Fruit fly (Drosophila melanogaster) whole organism, prepupa: ENCODE measurements around the gene nAChRalpha3.

Source experiments
- Blimp-1 ChIP-seq: fragments of 200-800 bp; sonication (Bioruptor generic); optimal IDR thresholded peaks from 3 replicates; lab custom pipeline; 2017; ENCODE audit warnings: missing biosample characterization, missing genetic modification characterization, mild to moderate bottlenecking, moderate library complexity, missing genetic modification reagents
- CG10631 ChIP-seq: fragments of 200-800 bp; sonication (Bioruptor generic); optimal IDR thresholded peaks from 2 replicates; lab custom pipeline; 2016; ENCODE audit warnings: missing biosample characterization, missing genetic modification characterization
- CG10669 ChIP-seq: fragments of 200-800 bp; sonication (Bioruptor generic); optimal IDR thresholded peaks from 3 replicates; lab custom pipeline; 2018; ENCODE audit warnings: missing biosample characterization, mild to moderate bottlenecking, missing genetic modification characterization, moderate library complexity
- CG11294 ChIP-seq: fragments of 200-800 bp; sonication (Bioruptor generic); IDR thresholded peaks from 2 replicates; pipeline ENCODE4 v1.3.6; 2022; ENCODE audit warnings: missing biosample characterization, missing genetic modification characterization
- CG15336 ChIP-seq: fragments of 200-800 bp; sonication (Bioruptor generic); IDR thresholded peaks from 2 replicates; pipeline ENCODE4 v1.3.6; 2022; ENCODE audit warnings: missing biosample characterization, missing genetic modification characterization
- CG1621 ChIP-seq: fragments of 200-800 bp; sonication (Bioruptor generic); optimal IDR thresholded peaks from 3 replicates; lab custom pipeline; 2018; ENCODE audit warnings: missing biosample characterization, mild to moderate bottlenecking, missing genetic modification characterization
- CG16779 ChIP-seq: fragments of 200-800 bp; sonication (Bioruptor generic); optimal IDR thresholded peaks from 3 replicates; lab custom pipeline; 2017; ENCODE audit warnings: missing biosample characterization, mild to moderate bottlenecking, missing genetic modification characterization
- CG3032 ChIP-seq: fragments of 200-800 bp; optimal IDR thresholded peaks from 2 replicates; lab custom pipeline; 2019; ENCODE audit warnings: missing biosample characterization, mild to moderate bottlenecking, missing genetic modification characterization, moderate library complexity
- CG31627 ChIP-seq: fragments of 200-800 bp; sonication (Bioruptor generic); optimal IDR thresholded peaks from 3 replicates; lab custom pipeline; 2016; ENCODE audit warnings: missing biosample characterization, missing genetic modification characterization
- CG32006 ChIP-seq: fragments of 200-800 bp; sonication (Bioruptor generic); optimal IDR thresholded peaks from 3 replicates; lab custom pipeline; 2017; ENCODE audit warnings: missing biosample characterization, mild to moderate bottlenecking, missing genetic modification characterization
- CG34406 ChIP-seq: fragments of 200-800 bp; sonication (Bioruptor generic); optimal IDR thresholded peaks from 3 replicates; lab custom pipeline; 2016; ENCODE audit warnings: missing biosample characterization, missing genetic modification characterization
- CG3919 ChIP-seq: fragments of 200-800 bp; sonication (Bioruptor generic); optimal IDR thresholded peaks from 3 replicates; lab custom pipeline; 2016; ENCODE audit warnings: missing biosample characterization, missing genetic modification characterization
- CG4318 ChIP-seq: fragments of 200-800 bp; sonication (Bioruptor generic); optimal IDR thresholded peaks from 3 replicates; lab custom pipeline; 2017; ENCODE audit warnings: missing biosample characterization, mild to moderate bottlenecking, missing genetic modification characterization
- CG6163 ChIP-seq: fragments of 200-800 bp; sonication (Bioruptor generic); IDR thresholded peaks from 3 replicates; pipeline ENCODE4 v1.3.6; 2022; ENCODE audit warnings: missing biosample characterization, missing genetic modification characterization
- CG6276 ChIP-seq: fragments of 200-800 bp; sonication (Bioruptor generic); optimal IDR thresholded peaks from 2 replicates; lab custom pipeline; 2017; ENCODE audit warnings: missing biosample characterization, mild to moderate bottlenecking, missing genetic modification characterization
- CG6808 ChIP-seq: fragments of 200-800 bp; sonication (Bioruptor generic); optimal IDR thresholded peaks from 3 replicates; lab custom pipeline; 2017; ENCODE audit warnings: missing biosample characterization, missing genetic modification characterization, mild to moderate bottlenecking, moderate library complexity, missing genetic modification reagents
- CG6854 ChIP-seq: fragments of 200-800 bp; sonication (Bioruptor generic); optimal IDR thresholded peaks from 2 replicates; lab custom pipeline; 2017; ENCODE audit warnings: missing biosample characterization, mild to moderate bottlenecking, missing genetic modification characterization
- CG7368 ChIP-seq: fragments of 200-800 bp; sonication (Bioruptor generic); optimal IDR thresholded peaks from 3 replicates; lab custom pipeline; 2016; ENCODE audit warnings: missing biosample characterization, missing genetic modification characterization
- CG8119 ChIP-seq: fragments of 200-800 bp; sonication (Bioruptor generic); IDR thresholded peaks from 3 replicates; pipeline ENCODE4 v1.3.6; 2022; ENCODE audit warnings: missing biosample characterization, missing genetic modification characterization
- CG8319 ChIP-seq: fragments of 200-800 bp; sonication (Bioruptor generic); optimal IDR thresholded peaks from 3 replicates; lab custom pipeline; 2016; ENCODE audit warnings: missing biosample characterization, missing genetic modification characterization
- CG8632 ChIP-seq: fragments of 200-800 bp; sonication (Bioruptor generic); optimal IDR thresholded peaks from 3 replicates; lab custom pipeline; 2016; ENCODE audit warnings: missing biosample characterization, missing genetic modification characterization
- CG9139 ChIP-seq: fragments of 200-800 bp; sonication (Bioruptor generic); optimal IDR thresholded peaks from 3 replicates; lab custom pipeline; 2017; ENCODE audit warnings: missing biosample characterization, mild to moderate bottlenecking, missing genetic modification characterization
- Eip75B ChIP-seq: fragments of 200-800 bp; sonication (Bioruptor generic); optimal IDR thresholded peaks from 3 replicates; lab custom pipeline; 2016; ENCODE audit warnings: missing biosample characterization, missing genetic modification characterization
- Eip78C ChIP-seq: fragments of 200-800 bp; sonication (Bioruptor generic); peaks from one replicate; lab custom pipeline; 2016; ENCODE audit warnings: missing biosample characterization, missing genetic modification characterization
- Eip93F ChIP-seq: fragments of 200-800 bp; sonication (Bioruptor generic); optimal IDR thresholded peaks from 2 replicates; lab custom pipeline; 2016; ENCODE audit warnings: missing biosample characterization, mild to moderate bottlenecking, missing genetic modification characterization
- Ets21C ChIP-seq: fragments of 200-800 bp; sonication (Bioruptor generic); optimal IDR thresholded peaks from 3 replicates; lab custom pipeline; 2016; ENCODE audit warnings: missing biosample characterization, missing genetic modification characterization
- Ets96B ChIP-seq: fragments of 200-800 bp; optimal IDR thresholded peaks from 2 replicates; lab custom pipeline; 2019; ENCODE audit warnings: missing biosample characterization, mild to moderate bottlenecking, missing genetic modification characterization, moderate library complexity
- Hr38 ChIP-seq: sonication (Bioruptor generic); optimal IDR thresholded peaks from 2 replicates; lab custom pipeline; 2016; ENCODE audit warnings: missing biosample characterization, missing genetic modification characterization
- Hr39 ChIP-seq: fragments of 200-800 bp; sonication (Bioruptor generic); optimal IDR thresholded peaks from 2 replicates; lab custom pipeline; 2016; ENCODE audit warnings: missing biosample characterization, missing genetic modification characterization
- Hr4 ChIP-seq: fragments of 200-800 bp; sonication (Bioruptor generic); optimal IDR thresholded peaks from 3 replicates; lab custom pipeline; 2016; ENCODE audit warnings: missing biosample characterization, missing genetic modification characterization
- Lpt ChIP-seq: fragments of 200-800 bp; sonication (Bioruptor generic); optimal IDR thresholded peaks from 3 replicates; lab custom pipeline; 2016; ENCODE audit warnings: missing biosample characterization, missing genetic modification characterization
- Met ChIP-seq: fragments of 200-800 bp; sonication (Bioruptor generic); optimal IDR thresholded peaks from 3 replicates; lab custom pipeline; 2016; ENCODE audit warnings: missing biosample characterization, missing genetic modification characterization
- OdsH ChIP-seq: fragments of 200-800 bp; sonication (Bioruptor generic); optimal IDR thresholded peaks from 3 replicates; lab custom pipeline; 2016; ENCODE audit warnings: missing biosample characterization, missing genetic modification characterization
- Smox ChIP-seq: fragments of 200-800 bp; sonication (Bioruptor generic); optimal IDR thresholded peaks from 3 replicates; lab custom pipeline; 2016; ENCODE audit warnings: missing biosample characterization, missing genetic modification characterization
- Sox102F ChIP-seq: fragments of 200-800 bp; sonication (Bioruptor generic); optimal IDR thresholded peaks from 2 replicates; lab custom pipeline; 2016; ENCODE audit warnings: missing biosample characterization, mild to moderate bottlenecking, missing genetic modification characterization
- Sox14 ChIP-seq: fragments of 200-800 bp; sonication (Bioruptor generic); optimal IDR thresholded peaks from 3 replicates; lab custom pipeline; 2016; ENCODE audit warnings: missing biosample characterization, missing genetic modification characterization
- Sox15 ChIP-seq: fragments of 200-800 bp; sonication (Bioruptor generic); optimal IDR thresholded peaks from 3 replicates; lab custom pipeline; 2016; ENCODE audit warnings: missing biosample characterization, missing genetic modification characterization
- acj6 ChIP-seq: fragments of 200-800 bp; sonication (Bioruptor generic); optimal IDR thresholded peaks from 3 replicates; lab custom pipeline; 2016; ENCODE audit warnings: missing biosample characterization, missing genetic modification characterization
- cyc ChIP-seq: fragments of 200-800 bp; sonication (Bioruptor generic); optimal IDR thresholded peaks from 3 replicates; lab custom pipeline; 2016; ENCODE audit warnings: missing biosample characterization, missing genetic modification characterization
- dac ChIP-seq: fragments of 200-800 bp; sonication (Bioruptor generic); optimal IDR thresholded peaks from 2 replicates; lab custom pipeline; 2017; ENCODE audit warnings: missing biosample characterization, mild to moderate bottlenecking, missing genetic modification characterization
- dsx ChIP-seq: fragments of 200-800 bp; optimal IDR thresholded peaks from 3 replicates; lab custom pipeline; 2019; ENCODE audit warnings: missing biosample characterization, mild to moderate bottlenecking, missing genetic modification characterization, moderate library complexity; ENCODE audit not compliant: poor library complexity, severe bottlenecking
- eg ChIP-seq: fragments of 200-800 bp; sonication (Bioruptor generic); IDR thresholded peaks from 3 replicates; pipeline ENCODE4 v1.3.6; 2022; ENCODE audit warnings: missing biosample characterization, missing genetic modification characterization
- esn ChIP-seq: fragments of 200-800 bp; sonication (Bioruptor generic); optimal IDR thresholded peaks from 2 replicates; lab custom pipeline; 2016; ENCODE audit warnings: missing biosample characterization, mild to moderate bottlenecking, missing genetic modification characterization, moderate library complexity
- fd59A ChIP-seq: fragments of 200-800 bp; sonication (Bioruptor generic); optimal IDR thresholded peaks from 2 replicates; lab custom pipeline; 2017; ENCODE audit warnings: missing biosample characterization, mild to moderate bottlenecking, missing genetic modification characterization, missing genetic modification reagents
- fd85E ChIP-seq: fragments of 200-800 bp; sonication (Bioruptor generic); optimal IDR thresholded peaks from 3 replicates; lab custom pipeline; 2016; ENCODE audit warnings: missing biosample characterization, missing genetic modification characterization
- lz ChIP-seq: fragments of 200-800 bp; sonication (Bioruptor generic); optimal IDR thresholded peaks from 3 replicates; lab custom pipeline; 2016; ENCODE audit warnings: missing biosample characterization, missing genetic modification characterization
- pdm3 ChIP-seq: fragments of 200-800 bp; sonication (Bioruptor generic); optimal IDR thresholded peaks from 3 replicates; lab custom pipeline; 2016; ENCODE audit warnings: missing biosample characterization, missing genetic modification characterization
- salr ChIP-seq, 2 experiments: fragments of 200-800 bp; sonication (Bioruptor generic); optimal IDR thresholded peaks; 3 replicates each; lab custom pipeline; 2016 to 2018; ENCODE audit warnings: missing biosample characterization in 2 of 2, missing genetic modification characterization in 2 of 2, mild to moderate bottlenecking in 1 of 2
- ss ChIP-seq, 2 experiments: fragments of 200-800 bp; sonication (Bioruptor generic); optimal IDR thresholded peaks; 2 replicates in 1 of 2; 3 replicates in 1 of 2; lab custom pipeline; 2017 to 2018; ENCODE audit warnings: mild to moderate bottlenecking in 2 of 2, missing biosample characterization in 2 of 2, missing genetic modification characterization in 2 of 2, moderate library complexity in 1 of 2
- svp ChIP-seq: fragments of 200-800 bp; sonication (Bioruptor generic); peaks from one replicate; lab custom pipeline; 2016; ENCODE audit warnings: missing biosample characterization, missing genetic modification characterization
- vri ChIP-seq: fragments of 200-800 bp; sonication (Bioruptor generic); optimal IDR thresholded peaks from 3 replicates; lab custom pipeline; 2016; ENCODE audit warnings: missing biosample characterization, mild to moderate bottlenecking, missing genetic modification characterization

Gene nAChRalpha3

DNA sequence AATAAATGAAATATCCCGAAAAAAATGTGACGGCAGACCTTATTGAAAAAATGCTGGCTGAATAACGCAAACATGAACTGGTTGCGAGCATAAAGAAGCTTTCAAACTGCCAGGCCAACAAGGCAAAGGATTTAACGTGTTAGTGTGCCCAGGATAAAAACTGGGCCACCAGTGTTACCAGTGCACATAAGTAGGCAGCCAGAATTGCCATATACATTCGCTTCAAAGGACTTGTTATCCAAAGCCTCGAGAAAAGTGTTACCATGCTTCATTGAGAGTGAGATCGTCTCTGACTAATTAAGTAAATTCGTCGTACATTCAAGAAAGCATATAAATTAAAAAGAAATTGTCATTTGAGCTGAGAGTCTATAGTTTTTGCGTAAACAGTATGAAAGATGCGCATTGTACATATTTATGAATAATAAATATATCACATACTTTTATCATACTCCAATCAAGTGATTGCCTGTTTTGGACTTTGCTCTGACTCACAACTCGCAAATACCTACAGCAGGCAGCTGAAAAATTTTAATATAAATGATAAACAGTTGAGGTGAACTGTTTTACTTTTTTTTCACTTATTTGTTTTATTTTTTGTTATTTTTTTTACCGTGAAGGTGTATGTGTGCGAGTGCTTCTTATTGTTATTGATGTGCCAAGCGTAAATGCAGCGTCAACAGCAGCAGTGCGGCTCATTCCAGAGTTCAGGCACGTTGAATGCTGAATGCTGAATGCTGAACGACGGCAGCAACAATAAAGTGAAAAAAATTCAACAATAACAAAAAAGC, 135.5 kb downstream of the nAChRalpha3 start:
- no peak for TF ChIP-seq dac (GFP tag; lab: Kevin White, UChicago)
- TF ChIP-seq CG9139 (GFP tag; lab: Kevin White, UChicago) = peak; percentile 54
- no peak for TF ChIP-seq CG10631 (GFP tag; lab: Kevin White, UChicago)
- peak; percentile 75 for TF ChIP-seq Eip78C (GFP tag; lab: Kevin White, UChicago)
- TF ChIP-seq Sox15 (GFP tag; lab: Kevin White, UChicago) = no peak
- TF ChIP-seq Smox (GFP tag; lab: Kevin White, UChicago) = peak; percentile 14
- no peak for TF ChIP-seq Hr38 (GFP tag; lab: Kevin White, UChicago)
- TF ChIP-seq Sox102F (GFP tag; lab: Kevin White, UChicago) = peak; percentile 33
- peak; percentile 60; the same call in 2 of the 3 replicates for TF ChIP-seq CG6163 (GFP tag; lab: Robert Waterston, UW)
- peak; percentile 15 to 67 for TF ChIP-seq ss (GFP tag; optimal IDR thresholded peaks at IDR 0.05; lab: Kevin White, UChicago)
- TF ChIP-seq CG34406 (GFP tag; lab: Kevin White, UChicago) = peak; percentile 52
- TF ChIP-seq CG3032 (tag; lab: Kevin White, UChicago) = peak; percentile 29
- no peak for TF ChIP-seq Sox14 (GFP tag; lab: Kevin White, UChicago)
- no peak for TF ChIP-seq Eip75B (GFP tag; lab: Kevin White, UChicago)
- TF ChIP-seq Blimp-1 = no peak
- no peak for TF ChIP-seq Hr39
- no peak for TF ChIP-seq dsx (GFP tag; lab: Kevin White, UChicago)
- peak; percentile 7 for TF ChIP-seq pdm3 (GFP tag; lab: Kevin White, UChicago)
- TF ChIP-seq Ets96B (tag; lab: Kevin White, UChicago) = no peak
- TF ChIP-seq fd85E (GFP tag; lab: Kevin White, UChicago) = no peak
- TF ChIP-seq Hr4 (GFP tag; lab: Kevin White, UChicago) = no peak
- TF ChIP-seq acj6 = no peak
- TF ChIP-seq salr (GFP tag; optimal IDR thresholded peaks at IDR 0.05; lab: Kevin White, UChicago) = no peak
- peak; percentile 51 for TF ChIP-seq Eip93F (GFP tag; lab: Kevin White, UChicago)
- no peak for TF ChIP-seq fd59A
- no peak for TF ChIP-seq Lpt (GFP tag; lab: Kevin White, UChicago)
- no peak for TF ChIP-seq cyc (GFP tag; lab: Kevin White, UChicago)
- TF ChIP-seq Ets21C (GFP tag; lab: Kevin White, UChicago) = no peak
- TF ChIP-seq vri = peak; percentile 51
- no peak for TF ChIP-seq CG3919
- TF ChIP-seq CG15336 (GFP tag; lab: Robert Waterston, UW) = no peak
- no peak for TF ChIP-seq eg (GFP tag; lab: Robert Waterston, UW)
- TF ChIP-seq CG4318 = no peak
- TF ChIP-seq CG10669 (GFP tag; lab: Kevin White, UChicago) = peak; percentile 34
- TF ChIP-seq CG6854 = peak; percentile 10
- TF ChIP-seq CG8119 = 0 out of 3 replicates have a peak, but pooled peaks have one; percentile 22
- no peak for TF ChIP-seq CG32006 (GFP tag; lab: Kevin White, UChicago)
- no peak for TF ChIP-seq CG6276 (GFP tag; lab: Kevin White, UChicago)
- TF ChIP-seq OdsH (GFP tag; lab: Kevin White, UChicago) = no peak
- TF ChIP-seq CG6808 (GFP tag; lab: Kevin White, UChicago) = peak; percentile 34
- TF ChIP-seq svp = peak; percentile 57
- TF ChIP-seq CG31627 = no peak
- TF ChIP-seq esn (GFP tag; lab: Kevin White, UChicago) = peak; percentile 23
- peak; percentile 26 for TF ChIP-seq CG8632
- no peak for TF ChIP-seq lz (GFP tag; lab: Kevin White, UChicago)
- no peak for TF ChIP-seq CG1621 (tag; lab: Kevin White, UChicago)
- TF ChIP-seq CG16779 (tag; lab: Kevin White, UChicago) = no peak
- TF ChIP-seq CG8319 = no peak
- peak; percentile 27 for TF ChIP-seq Met (GFP tag; lab: Kevin White, UChicago)
- TF ChIP-seq CG11294 = no peak
- TF ChIP-seq CG7368 = peak; percentile 23
